Worm (Caenorhabditis elegans): ENCODE results near the gene F10E7.1.
"Not testable (repeated sequence)": the region's sequence is repeated elsewhere in the genome, so short reads cannot be mapped to it uniquely, and the experiment has no call there.

ce11 chrII:7084021-7084420 is 42.5 kb upstream of the F10E7.1 start, which contains the start of the genes T02G5.14 and T02G5.15:
- not testable (repeated sequence) for TF ChIP-seq ztf-23, flt-1 (GFP tag; IDR thresholded peaks at IDR 0.05)

Measured in whole organism, midembryonic.